Fruit fly (Drosophila melanogaster): Measurements from ENCODE around the gene Sh.

The Sh gene

dm6 chrX:17907184-17908006, 155.7 kb downstream of the Sh start, which contains the start of the genes CG7772 and Vps4:
TSS of gene CG7772 (minus strand) at chrX:17907261.
TSS of gene Vps4 (plus strand) at chrX:17907692.
- TF ChIP-seq CG32772 (GFP tag; IDR thresholded peaks at IDR 0.05) (peak; percentile 71), bcd (GFP tag; optimal IDR thresholded peaks at IDR 0.05) (no peak), sug (tag; optimal IDR thresholded peaks at IDR 0.05) (peak; percentile 0), bbx (GFP tag; IDR thresholded peaks at IDR 0.05; ENCODE audit: partially characterized antibody) (no peak), CG9797 (GFP tag; optimal IDR thresholded peaks at IDR 0.05) (peak; percentile 74), MESR4 (GFP tag; optimal IDR thresholded peaks at IDR 0.05) (peak; percentile 85), CG11093 (GFP tag; IDR thresholded peaks at IDR 0.05) (no peak), Hand (GFP tag; optimal IDR thresholded peaks at IDR 0.05) (no peak), CG12659 (GFP tag; optimal IDR thresholded peaks at IDR 0.05) (peak; percentile 37), Dref (GFP tag; IDR thresholded peaks at IDR 0.05) (peak; percentile 58), CG17186 (GFP tag; optimal IDR thresholded peaks at IDR 0.05) (no peak), row (GFP tag; IDR thresholded peaks at IDR 0.05) (0 out of 3 replicates have a peak, but pooled peaks have one; percentile 22), Rfx (GFP tag; IDR thresholded peaks at IDR 0.05) (no peak), CG1603 (tag; optimal IDR thresholded peaks at IDR 0.05) (peak; percentile 33), ato (GFP tag; IDR thresholded peaks at IDR 0.05; ENCODE audit: partially characterized antibody) (no peak), CG6813 (GFP tag; optimal IDR thresholded peaks at IDR 0.05) (no peak), CG10366 (GFP tag; IDR thresholded peaks at IDR 0.05) (no peak), grau (tag; optimal IDR thresholded peaks at IDR 0.05) (no peak), CG8388 (GFP tag; optimal IDR thresholded peaks at IDR 0.05) (no peak), stwl (tag; optimal IDR thresholded peaks at IDR 0.05) (peak; percentile 13), lilli (GFP tag; optimal IDR thresholded peaks at IDR 0.05) (no peak), nerfin-1 (tag; optimal IDR thresholded peaks at IDR 0.05) (peak; percentile 31), Atf6 (GFP tag; IDR thresholded peaks at IDR 0.05) (no peak), CG12391 (tag; optimal IDR thresholded peaks at IDR 0.05) (peak; percentile 1), Taf1 (GFP tag; IDR thresholded peaks at IDR 0.05) (no peak), dmrt99B (tag; optimal IDR thresholded peaks at IDR 0.05) (no peak), Dp (GFP tag; optimal IDR thresholded peaks at IDR 0.05) (peak; percentile 85), peb (GFP tag; IDR thresholded peaks at IDR 0.05) (no peak), sqz (GFP tag; optimal IDR thresholded peaks at IDR 0.05) (peak; percentile 87), dati (GFP tag; IDR thresholded peaks at IDR 0.05) (no peak), pfk (GFP tag; optimal IDR thresholded peaks at IDR 0.05) (no peak), Ssrp (tag; optimal IDR thresholded peaks at IDR 0.05) (no peak), Eip74EF (GFP tag; optimal IDR thresholded peaks at IDR 0.05) (no peak), CG14710 (tag; optimal IDR thresholded peaks at IDR 0.05) (peak; percentile 90), CG10979 (tag; optimal IDR thresholded peaks at IDR 0.05) (no peak), pnt (GFP tag; optimal IDR thresholded peaks at IDR 0.05) (no peak), sna (GFP tag; IDR thresholded peaks at IDR 0.05; ENCODE audit: partially characterized antibody) (0 out of 2 replicates have a peak, but pooled peaks have one; percentile 43), C15 (GFP tag; IDR thresholded peaks at IDR 0.05) (no peak), CG12744 (GFP tag; optimal IDR thresholded peaks at IDR 0.05) (no peak), tup (GFP tag; optimal IDR thresholded peaks at IDR 0.05) (no peak), hkb (optimal IDR thresholded peaks at IDR 0.05) (no peak), hkb (GFP tag; IDR thresholded peaks at IDR 0.05) (no peak), CG17912 (GFP tag; optimal IDR thresholded peaks at IDR 0.05) (no peak), Six4 (GFP tag; optimal IDR thresholded peaks at IDR 0.05) (no peak), Drgx (GFP tag; IDR thresholded peaks at IDR 0.05) (no peak), NfI (GFP tag; optimal IDR thresholded peaks at IDR 0.05) (no peak), CG34376 (GFP tag; optimal IDR thresholded peaks at IDR 0.05) (no peak), zfh1 (GFP tag; IDR thresholded peaks at IDR 0.05) (no peak), CoRest (tag; optimal IDR thresholded peaks at IDR 0.05) (peak; percentile 12)

Measured in whole organism, embryonic.